Fruit fly (Drosophila melanogaster): ENCODE data around the gene alpha4GT1.

dm6 chr2L:3011484-3011883 is 11.5 kb downstream of the alpha4GT1 start:
- no peak for TF ChIP-seq Jra (GFP tag; optimal IDR thresholded peaks at IDR 0.05)
- no peak for TF ChIP-seq lola (GFP tag; optimal IDR thresholded peaks at IDR 0.05)
- no peak for TF ChIP-seq N (GFP tag; optimal IDR thresholded peaks at IDR 0.05)
- TF ChIP-seq Rel (GFP tag; optimal IDR thresholded peaks at IDR 0.05) = no peak
- no peak for TF ChIP-seq Rel (tag; optimal IDR thresholded peaks at IDR 0.05)
- peak; percentile 74 for TF ChIP-seq h (GFP tag; optimal IDR thresholded peaks at IDR 0.05)
- TF ChIP-seq pan (optimal IDR thresholded peaks at IDR 0.05) = no peak
- TF ChIP-seq psq (GFP tag; optimal IDR thresholded peaks at IDR 0.05) = peak; percentile 68
- peak; percentile 69 for TF ChIP-seq HLH106 (tag; optimal IDR thresholded peaks at IDR 0.05)
- no peak for TF ChIP-seq Myc (optimal IDR thresholded peaks at IDR 0.05)
- peak; percentile 80 for TF ChIP-seq fru (GFP tag; optimal IDR thresholded peaks at IDR 0.05)
- peak; percentile 66 for TF ChIP-seq ey (GFP tag; optimal IDR thresholded peaks at IDR 0.05)
- no peak for TF ChIP-seq usp (GFP tag; optimal IDR thresholded peaks at IDR 0.05)
- no peak for TF ChIP-seq Hr78 (GFP tag; optimal IDR thresholded peaks at IDR 0.05)

Data from whole organism, wandering third instar larva.